Fruit fly (Drosophila melanogaster) whole organism, embryonic: Measurements from ENCODE around the gene DPCoAC.

Source experiments
- Asciz ChIP-seq: fragments of 200-800 bp; sonication (Bioruptor generic); optimal IDR thresholded peaks from 2 replicates; lab custom pipeline; 2017; ENCODE audit warnings: missing biosample characterization, mild to moderate bottlenecking, missing genetic modification characterization, missing genetic modification reagents
- B-H2 ChIP-seq: fragments of 200-800 bp; sonication (Bioruptor generic); optimal IDR thresholded peaks from 2 replicates; lab custom pipeline; 2018; ENCODE audit warnings: missing biosample characterization, mild to moderate bottlenecking, missing genetic modification characterization
- Blimp-1 ChIP-seq: fragments of 200-800 bp; sonication (Bioruptor generic); optimal IDR thresholded peaks from 3 replicates; lab custom pipeline; 2018; ENCODE audit warnings: missing biosample characterization, missing genetic modification characterization, mild to moderate bottlenecking, moderate library complexity, missing genetic modification reagents
- Bteb2 ChIP-seq: fragments of 200-800 bp; sonication (Bioruptor generic); optimal IDR thresholded peaks from 2 replicates; lab custom pipeline; 2016; ENCODE audit warnings: missing biosample characterization, missing genetic modification characterization
- CG11456 ChIP-seq: fragments of 200-800 bp; sonication (Bioruptor generic); IDR thresholded peaks from 3 replicates; pipeline ENCODE4 v1.3.6; 2022; ENCODE audit warnings: missing biosample characterization, missing genetic modification characterization
- CG13775 ChIP-seq: fragments of 200-800 bp; sonication (Bioruptor generic); optimal IDR thresholded peaks from 3 replicates; lab custom pipeline; 2017; ENCODE audit warnings: missing biosample characterization, mild to moderate bottlenecking, missing genetic modification characterization
- CG14441 ChIP-seq: fragments of 200-800 bp; sonication (Bioruptor generic); IDR thresholded peaks from 2 replicates; pipeline ENCODE4 v1.3.6; 2022; ENCODE audit warnings: missing biosample characterization, missing genetic modification characterization
- CG14965 ChIP-seq: fragments of 200-800 bp; sonication (Bioruptor generic); optimal IDR thresholded peaks from 2 replicates; lab custom pipeline; 2016; ENCODE audit warnings: missing biosample characterization, missing genetic modification characterization, borderline replicate concordance
- CG18599 ChIP-seq: fragments of 200-800 bp; sonication (Bioruptor generic); optimal IDR thresholded peaks from 3 replicates; lab custom pipeline; 2017; ENCODE audit warnings: missing biosample characterization, missing genetic modification characterization, mild to moderate bottlenecking, moderate library complexity, missing genetic modification reagents
- CG2678 ChIP-seq: fragments of 200-800 bp; sonication (Bioruptor generic); optimal IDR thresholded peaks from 3 replicates; lab custom pipeline; 2019; ENCODE audit warnings: missing biosample characterization, mild to moderate bottlenecking, missing genetic modification characterization, moderate library complexity
- CG3163 ChIP-seq: fragments of 200-800 bp; sonication (Bioruptor generic); optimal IDR thresholded peaks from 3 replicates; lab custom pipeline; 2016; ENCODE audit warnings: missing biosample characterization, missing genetic modification characterization
- CG32767 ChIP-seq: fragments of 200-800 bp; sonication (Bioruptor generic); IDR thresholded peaks from 2 replicates; pipeline ENCODE4 v1.3.6; 2022; ENCODE audit warnings: missing biosample characterization, missing genetic modification characterization
- CG32772 ChIP-seq: fragments of 200-800 bp; sonication (Bioruptor generic); IDR thresholded peaks from 2 replicates; pipeline ENCODE4 v1.3.6; 2022; ENCODE audit warnings: missing biosample characterization, missing genetic modification characterization
- CG3281 ChIP-seq: fragments of 200-800 bp; sonication (Bioruptor generic); optimal IDR thresholded peaks from 3 replicates; lab custom pipeline; 2017; ENCODE audit warnings: missing biosample characterization, mild to moderate bottlenecking, missing genetic modification characterization
- CG34224 ChIP-seq: fragments of 200-800 bp; sonication (Bioruptor generic); IDR thresholded peaks from 3 replicates; pipeline ENCODE4 v1.3.6; 2022; ENCODE audit warnings: missing biosample characterization, missing genetic modification characterization; ENCODE audit not compliant: partially characterized antibody
- CG3847 ChIP-seq: fragments of 200-800 bp; sonication (Bioruptor generic); IDR thresholded peaks from 2 replicates; pipeline ENCODE4 v1.3.6; 2022; ENCODE audit warnings: missing biosample characterization, missing genetic modification characterization
- CG42726 ChIP-seq: fragments of 200-800 bp; sonication (Bioruptor generic); IDR thresholded peaks from 2 replicates; pipeline ENCODE4 v1.3.6; 2022; ENCODE audit warnings: missing biosample characterization, missing genetic modification characterization; ENCODE audit not compliant: partially characterized antibody
- CG7839 ChIP-seq: fragments of 200-800 bp; sonication (Bioruptor generic); optimal IDR thresholded peaks from 3 replicates; lab custom pipeline; 2018; ENCODE audit warnings: missing biosample characterization, mild to moderate bottlenecking, missing genetic modification characterization, moderate library complexity
- CG7987 ChIP-seq: fragments of 200-800 bp; sonication (Bioruptor generic); optimal IDR thresholded peaks from 2 replicates; lab custom pipeline; 2018; ENCODE audit warnings: missing biosample characterization, mild to moderate bottlenecking, missing genetic modification characterization, moderate library complexity
- CG8290 ChIP-seq, 3 experiments: fragments of 200-800 bp; sonication (Bioruptor generic); optimal IDR thresholded peaks; 2 replicates each; lab custom pipeline; 2016 to 2019; ENCODE audit warnings: missing biosample characterization in 3 of 3, missing genetic modification characterization in 3 of 3, mild to moderate bottlenecking in 2 of 3, moderate library complexity in 1 of 3
- CG8359 ChIP-seq: fragments of 200-800 bp; sonication (Bioruptor generic); optimal IDR thresholded peaks from 2 replicates; lab custom pipeline; 2017; ENCODE audit warnings: missing biosample characterization, mild to moderate bottlenecking, missing genetic modification characterization, borderline replicate concordance
- Dip2 ChIP-seq: fragments of 200-800 bp; sonication (Bioruptor generic); IDR thresholded peaks from 2 replicates; pipeline ENCODE4 v1.3.6; 2022; ENCODE audit warnings: missing biosample characterization, missing genetic modification characterization
- E2f2 ChIP-seq: fragments of 200-800 bp; sonication (Bioruptor generic); IDR thresholded peaks from 2 replicates; pipeline ENCODE4 v1.3.6; 2022; ENCODE audit warnings: missing biosample characterization, missing genetic modification characterization
- Eip74EF ChIP-seq, 2 experiments: fragments of 200-800 bp in 1 of 2; fragments of >200 bp in 1 of 2; sonication (Bioruptor generic) in 1 of 2; optimal IDR thresholded peaks; 2 replicates each; lab custom pipeline; 2017 to 2019; ENCODE audit warnings: missing biosample characterization in 2 of 2, missing genetic modification characterization in 2 of 2, mild to moderate bottlenecking in 1 of 2, moderate library complexity in 1 of 2
- Gsc ChIP-seq: fragments of 200-800 bp; sonication (Bioruptor generic); IDR thresholded peaks from 2 replicates; pipeline ENCODE4 v1.3.6; 2022; ENCODE audit warnings: missing biosample characterization, missing genetic modification characterization
- H2.0 ChIP-seq: fragments of 200-800 bp; sonication (Bioruptor generic); IDR thresholded peaks from 2 replicates; pipeline ENCODE4 v1.3.6; 2022; ENCODE audit warnings: missing biosample characterization, missing genetic modification characterization
- HLH4C ChIP-seq: fragments of 200-800 bp; sonication (Bioruptor generic); IDR thresholded peaks from 3 replicates; pipeline ENCODE4 v1.3.6; 2022; ENCODE audit warnings: missing biosample characterization, missing genetic modification characterization; ENCODE audit not compliant: partially characterized antibody
- Hr51 ChIP-seq, 2 experiments: fragments of 200-800 bp; sonication (Bioruptor generic); optimal IDR thresholded peaks; 2 replicates in 1 of 2; 3 replicates in 1 of 2; lab custom pipeline; 2016 to 2018; ENCODE audit warnings: missing biosample characterization in 2 of 2, missing genetic modification characterization in 2 of 2, mild to moderate bottlenecking in 1 of 2, moderate library complexity in 1 of 2
- Hr78 ChIP-seq, 2 experiments: fragments of 200-800 bp in 1 of 2; fragments of >200 bp in 1 of 2; sonication (Bioruptor generic) in 1 of 2; optimal IDR thresholded peaks; 2 replicates each; lab custom pipeline; 2017 to 2019; ENCODE audit warnings: missing biosample characterization in 2 of 2, missing genetic modification characterization in 2 of 2, mild to moderate bottlenecking in 1 of 2, moderate library complexity in 1 of 2
- Mes4 ChIP-seq: fragments of 200-800 bp; sonication (Bioruptor generic); optimal IDR thresholded peaks from 2 replicates; lab custom pipeline; 2016; ENCODE audit warnings: missing biosample characterization, missing genetic modification characterization
- Neu2 ChIP-seq: fragments of 200-800 bp; sonication (Bioruptor generic); optimal IDR thresholded peaks from 3 replicates; lab custom pipeline; 2016; ENCODE audit warnings: missing biosample characterization, missing genetic modification characterization, borderline replicate concordance
- NfI ChIP-seq: fragments of 200-800 bp; sonication (Bioruptor generic); optimal IDR thresholded peaks from 3 replicates; lab custom pipeline; 2018; ENCODE audit warnings: missing biosample characterization, mild to moderate bottlenecking, missing genetic modification characterization, moderate library complexity
- Sin3A ChIP-seq: fragments of >200 bp; optimal IDR thresholded peaks from 2 replicates; lab custom pipeline; 2018
- Taf1 ChIP-seq: fragments of 200-800 bp; sonication (Bioruptor generic); IDR thresholded peaks from 2 replicates; pipeline ENCODE4 v1.3.6; 2022; ENCODE audit warnings: missing biosample characterization, missing genetic modification characterization
- Xbp1 ChIP-seq: fragments of 200-800 bp; sonication (Bioruptor generic); optimal IDR thresholded peaks from 3 replicates; lab custom pipeline; 2016; ENCODE audit warnings: missing biosample characterization, mild to moderate bottlenecking, missing genetic modification characterization
- al ChIP-seq: fragments of 200-800 bp; sonication (Bioruptor generic); IDR thresholded peaks from 2 replicates; pipeline ENCODE4 v1.3.6; 2022; ENCODE audit warnings: missing biosample characterization, missing genetic modification characterization
- ap ChIP-seq: fragments of 200-800 bp; sonication (Bioruptor generic); IDR thresholded peaks from 2 replicates; pipeline ENCODE4 v1.3.6; 2022; ENCODE audit warnings: missing biosample characterization, missing genetic modification characterization
- chn ChIP-seq: fragments of 200-800 bp; sonication (Bioruptor generic); optimal IDR thresholded peaks from 2 replicates; lab custom pipeline; 2016; ENCODE audit warnings: missing biosample characterization, missing genetic modification characterization
- dimm ChIP-seq: fragments of 200-800 bp; sonication (Bioruptor generic); IDR thresholded peaks from 2 replicates; pipeline ENCODE4 v1.3.6; 2022; ENCODE audit warnings: missing biosample characterization, missing genetic modification characterization
- gcm2 ChIP-seq: fragments of 200-800 bp; sonication (Bioruptor generic); optimal IDR thresholded peaks from 2 replicates; lab custom pipeline; 2016; ENCODE audit warnings: missing biosample characterization, missing genetic modification characterization
- inv ChIP-seq: fragments of 200-800 bp; sonication (Bioruptor generic); IDR thresholded peaks from 2 replicates; pipeline ENCODE4 v1.3.6; 2022; ENCODE audit warnings: missing biosample characterization, missing genetic modification characterization; ENCODE audit not compliant: partially characterized antibody
- kah ChIP-seq: fragments of 200-800 bp; sonication (Bioruptor generic); optimal IDR thresholded peaks from 2 replicates; lab custom pipeline; 2018; ENCODE audit warnings: missing biosample characterization, mild to moderate bottlenecking, missing genetic modification characterization
- lilli ChIP-seq: fragments of 200-800 bp; sonication (Bioruptor generic); optimal IDR thresholded peaks from 3 replicates; lab custom pipeline; 2016; ENCODE audit warnings: missing biosample characterization, missing genetic modification characterization
- sima ChIP-seq: fragments of 200-800 bp; sonication (Bioruptor generic); optimal IDR thresholded peaks from 2 replicates; lab custom pipeline; 2016; ENCODE audit warnings: missing biosample characterization, missing genetic modification characterization
- toy ChIP-seq: fragments of 200-800 bp; sonication (Bioruptor generic); IDR thresholded peaks from 2 replicates; pipeline ENCODE4 v1.3.6; 2022; ENCODE audit warnings: missing biosample characterization, missing genetic modification characterization
- vnd ChIP-seq: fragments of 200-800 bp; sonication (Bioruptor generic); IDR thresholded peaks from 3 replicates; pipeline ENCODE4 v1.3.6; 2022; ENCODE audit warnings: missing biosample characterization, missing genetic modification characterization; ENCODE audit not compliant: partially characterized antibody
- wor ChIP-seq: fragments of 200-800 bp; sonication (Bioruptor generic); IDR thresholded peaks from 2 replicates; pipeline ENCODE4 v1.3.6; 2022; ENCODE audit warnings: missing biosample characterization, missing genetic modification characterization

DPCoAC gene

DNA sequence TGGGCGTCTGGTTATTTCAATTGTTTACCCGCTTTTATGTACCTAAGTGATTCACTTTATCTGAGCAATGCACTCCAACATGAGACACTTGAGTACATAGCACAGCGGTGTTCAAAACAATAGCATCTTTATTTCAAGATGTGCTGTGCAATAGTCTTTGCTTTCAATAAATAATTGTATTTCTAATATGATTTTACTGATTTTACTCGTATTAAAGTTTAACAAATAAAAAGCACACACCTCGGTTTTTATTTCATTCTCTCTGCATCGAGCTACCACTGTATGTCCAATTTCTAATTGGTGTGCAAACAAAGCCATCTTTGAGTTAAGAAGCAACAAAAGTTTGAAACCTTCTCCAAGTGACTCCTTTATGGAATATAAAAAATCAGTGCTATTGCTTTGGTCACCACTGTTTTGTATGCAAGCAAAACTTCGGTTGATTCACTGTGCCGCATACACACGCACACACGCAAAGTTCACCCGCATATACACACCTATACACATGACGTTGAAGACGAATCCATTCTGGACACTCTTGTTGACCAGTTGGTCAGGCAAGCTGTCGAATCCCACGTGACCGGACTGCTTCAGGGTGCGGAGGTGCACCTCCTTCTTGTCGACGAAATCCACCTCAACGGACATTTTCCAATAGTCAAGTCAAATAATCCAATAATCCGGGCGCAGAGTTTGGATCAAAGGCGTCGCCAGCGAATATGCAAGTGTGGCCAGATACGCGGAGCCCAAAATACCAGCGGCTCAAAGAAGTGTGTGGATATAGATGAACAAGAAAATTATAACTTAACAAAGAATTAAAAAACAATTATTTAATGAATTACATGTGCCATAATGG is 30.4 kb upstream of the DPCoAC start, which contains the start of gene Septin2:
Septin2 (minus strand) TSS at position 727 of the 850 bp plus-strand sequence.
- TF ChIP-seq CG3847 (GFP tag; lab: Robert Waterston, UW) = no peak
- TF ChIP-seq chn (GFP tag; lab: Kevin White, UChicago) = peak; percentile 73
- no peak for TF ChIP-seq al
- TF ChIP-seq B-H2 (GFP tag; lab: Kevin White, UChicago) = no peak
- TF ChIP-seq Taf1 (GFP tag; lab: Robert Waterston, UW) = no peak
- TF ChIP-seq CG14441 = peak; percentile 59
- peak; percentile 68 for TF ChIP-seq CG32772 (GFP tag; lab: Robert Waterston, UW)
- peak; percentile 42; the same call in 1 of the 3 replicates for TF ChIP-seq CG11456 (GFP tag; lab: Robert Waterston, UW)
- TF ChIP-seq CG14965 (GFP tag; lab: Kevin White, UChicago) = no peak
- TF ChIP-seq CG3281 = peak; percentile 80
- no peak for TF ChIP-seq HLH4C (GFP tag; lab: Robert Waterston, UW)
- peak; percentile 6 for TF ChIP-seq Bteb2 (GFP tag; lab: Kevin White, UChicago)
- peak in 1 of 2 experiments; percentile 83 for TF ChIP-seq Eip74EF (GFP tag; optimal IDR thresholded peaks at IDR 0.05; lab: Kevin White, UChicago)
- peak; percentile 58 for TF ChIP-seq Sin3A (lab: Kevin White, UChicago)
- peak; percentile 94 for TF ChIP-seq Asciz (GFP tag; lab: Kevin White, UChicago)
- TF ChIP-seq CG8290 (GFP tag; optimal IDR thresholded peaks at IDR 0.05; lab: Kevin White, UChicago) = peak; percentile 37
- peak in 1 of 2 experiments; percentile 61 for TF ChIP-seq CG8290 (tag; optimal IDR thresholded peaks at IDR 0.05; lab: Kevin White, UChicago)
- TF ChIP-seq kah (GFP tag; lab: Kevin White, UChicago) = peak; percentile 46
- no peak for TF ChIP-seq vnd (GFP tag; lab: Robert Waterston, UW)
- TF ChIP-seq Neu2 = no peak
- TF ChIP-seq E2f2 (GFP tag; lab: Robert Waterston, UW) = peak; percentile 37; the same call in 1 of the 2 replicates
- peak; percentile 4 to 85 for TF ChIP-seq Hr51 (GFP tag; optimal IDR thresholded peaks at IDR 0.05; lab: Kevin White, UChicago)
- TF ChIP-seq Gsc = peak; percentile 11; the same call in 1 of the 2 replicates
- TF ChIP-seq Hr78 (GFP tag; optimal IDR thresholded peaks at IDR 0.05; lab: Kevin White, UChicago) = peak in 1 of 2 experiments; percentile 62
- TF ChIP-seq CG42726 (GFP tag; lab: Robert Waterston, UW) = no peak
- peak; percentile 89 for TF ChIP-seq CG2678 (tag; lab: Kevin White, UChicago)
- TF ChIP-seq Dip2 (GFP tag; lab: Robert Waterston, UW) = no peak
- TF ChIP-seq wor (GFP tag; lab: Robert Waterston, UW) = peak; percentile 61
- TF ChIP-seq CG13775 (GFP tag; lab: Kevin White, UChicago) = peak; percentile 75
- TF ChIP-seq NfI (GFP tag; lab: Kevin White, UChicago) = peak; percentile 64
- peak; percentile 66 for TF ChIP-seq lilli
- TF ChIP-seq Xbp1 (GFP tag; lab: Kevin White, UChicago) = peak; percentile 79
- no peak for TF ChIP-seq toy (GFP tag; lab: Robert Waterston, UW)
- no peak for TF ChIP-seq CG7987
- TF ChIP-seq H2.0 (GFP tag; lab: Robert Waterston, UW) = no peak
- peak; percentile 79 for TF ChIP-seq CG18599 (GFP tag; lab: Kevin White, UChicago)
- no peak for TF ChIP-seq sima (GFP tag; lab: Kevin White, UChicago)
- peak; percentile 73 for TF ChIP-seq CG8359 (GFP tag; lab: Kevin White, UChicago)
- peak; percentile 59; the same call in 1 of the 2 replicates for TF ChIP-seq CG32767 (GFP tag; lab: Robert Waterston, UW)
- no peak for TF ChIP-seq inv (GFP tag; lab: Robert Waterston, UW)
- no peak for TF ChIP-seq gcm2 (GFP tag; lab: Kevin White, UChicago)
- no peak for TF ChIP-seq CG34224 (GFP tag; lab: Robert Waterston, UW)
- TF ChIP-seq dimm (GFP tag; lab: Robert Waterston, UW) = no peak
- TF ChIP-seq ap = peak; percentile 59
- TF ChIP-seq CG7839 (tag; lab: Kevin White, UChicago) = peak; percentile 82
- no peak for TF ChIP-seq CG3163 (GFP tag; lab: Kevin White, UChicago)
- TF ChIP-seq Mes4 (GFP tag; lab: Kevin White, UChicago) = peak; percentile 65
- TF ChIP-seq Blimp-1 = peak; percentile 79
